Fruit fly (Drosophila melanogaster) whole organism, prepupa: ENCODE measurements around the gene Flo2.
A peak's percentile ranks its signal among the peaks of the same experiment; 100 is the strongest.

Experiments used
- Blimp-1 ChIP-seq: fragments of 200-800 bp; sonication (Bioruptor generic); optimal IDR thresholded peaks from 3 replicates; lab custom pipeline; 2017; ENCODE audit warnings: missing biosample characterization, missing genetic modification characterization, mild to moderate bottlenecking, moderate library complexity, missing genetic modification reagents
- CG10631 ChIP-seq: fragments of 200-800 bp; sonication (Bioruptor generic); optimal IDR thresholded peaks from 2 replicates; lab custom pipeline; 2016; ENCODE audit warnings: missing biosample characterization, missing genetic modification characterization
- CG11294 ChIP-seq: fragments of 200-800 bp; sonication (Bioruptor generic); IDR thresholded peaks from 2 replicates; pipeline ENCODE4 v1.3.6; 2022; ENCODE audit warnings: missing biosample characterization, missing genetic modification characterization
- CG15336 ChIP-seq: fragments of 200-800 bp; sonication (Bioruptor generic); IDR thresholded peaks from 2 replicates; pipeline ENCODE4 v1.3.6; 2022; ENCODE audit warnings: missing biosample characterization, missing genetic modification characterization
- CG3032 ChIP-seq: fragments of 200-800 bp; optimal IDR thresholded peaks from 2 replicates; lab custom pipeline; 2019; ENCODE audit warnings: missing biosample characterization, mild to moderate bottlenecking, missing genetic modification characterization, moderate library complexity
- CG31627 ChIP-seq: fragments of 200-800 bp; sonication (Bioruptor generic); optimal IDR thresholded peaks from 3 replicates; lab custom pipeline; 2016; ENCODE audit warnings: missing biosample characterization, missing genetic modification characterization
- CG4318 ChIP-seq: fragments of 200-800 bp; sonication (Bioruptor generic); optimal IDR thresholded peaks from 3 replicates; lab custom pipeline; 2017; ENCODE audit warnings: missing biosample characterization, mild to moderate bottlenecking, missing genetic modification characterization
- CG6163 ChIP-seq: fragments of 200-800 bp; sonication (Bioruptor generic); IDR thresholded peaks from 3 replicates; pipeline ENCODE4 v1.3.6; 2022; ENCODE audit warnings: missing biosample characterization, missing genetic modification characterization
- CG6792 ChIP-seq: fragments of 200-800 bp; sonication (Bioruptor generic); optimal IDR thresholded peaks from 3 replicates; lab custom pipeline; 2016; ENCODE audit warnings: missing biosample characterization, missing genetic modification characterization
- CG7368 ChIP-seq: fragments of 200-800 bp; sonication (Bioruptor generic); optimal IDR thresholded peaks from 3 replicates; lab custom pipeline; 2016; ENCODE audit warnings: missing biosample characterization, missing genetic modification characterization
- CG9139 ChIP-seq: fragments of 200-800 bp; sonication (Bioruptor generic); optimal IDR thresholded peaks from 3 replicates; lab custom pipeline; 2017; ENCODE audit warnings: missing biosample characterization, mild to moderate bottlenecking, missing genetic modification characterization
- Eip78C ChIP-seq: fragments of 200-800 bp; sonication (Bioruptor generic); peaks from one replicate; lab custom pipeline; 2016; ENCODE audit warnings: missing biosample characterization, missing genetic modification characterization
- Eip93F ChIP-seq: fragments of 200-800 bp; sonication (Bioruptor generic); optimal IDR thresholded peaks from 2 replicates; lab custom pipeline; 2016; ENCODE audit warnings: missing biosample characterization, mild to moderate bottlenecking, missing genetic modification characterization
- Ets96B ChIP-seq: fragments of 200-800 bp; optimal IDR thresholded peaks from 2 replicates; lab custom pipeline; 2019; ENCODE audit warnings: missing biosample characterization, mild to moderate bottlenecking, missing genetic modification characterization, moderate library complexity
- Hr38 ChIP-seq: sonication (Bioruptor generic); optimal IDR thresholded peaks from 2 replicates; lab custom pipeline; 2016; ENCODE audit warnings: missing biosample characterization, missing genetic modification characterization
- Hr39 ChIP-seq: fragments of 200-800 bp; sonication (Bioruptor generic); optimal IDR thresholded peaks from 2 replicates; lab custom pipeline; 2016; ENCODE audit warnings: missing biosample characterization, missing genetic modification characterization
- Hr4 ChIP-seq: fragments of 200-800 bp; sonication (Bioruptor generic); optimal IDR thresholded peaks from 3 replicates; lab custom pipeline; 2016; ENCODE audit warnings: missing biosample characterization, missing genetic modification characterization
- Met ChIP-seq: fragments of 200-800 bp; sonication (Bioruptor generic); optimal IDR thresholded peaks from 3 replicates; lab custom pipeline; 2016; ENCODE audit warnings: missing biosample characterization, missing genetic modification characterization
- OdsH ChIP-seq: fragments of 200-800 bp; sonication (Bioruptor generic); optimal IDR thresholded peaks from 3 replicates; lab custom pipeline; 2016; ENCODE audit warnings: missing biosample characterization, missing genetic modification characterization
- Smox ChIP-seq: fragments of 200-800 bp; sonication (Bioruptor generic); optimal IDR thresholded peaks from 3 replicates; lab custom pipeline; 2016; ENCODE audit warnings: missing biosample characterization, missing genetic modification characterization
- Sox102F ChIP-seq: fragments of 200-800 bp; sonication (Bioruptor generic); optimal IDR thresholded peaks from 2 replicates; lab custom pipeline; 2016; ENCODE audit warnings: missing biosample characterization, mild to moderate bottlenecking, missing genetic modification characterization
- achi ChIP-seq: fragments of 200-800 bp; sonication (Bioruptor generic); optimal IDR thresholded peaks from 3 replicates; lab custom pipeline; 2016; ENCODE audit warnings: missing biosample characterization, missing genetic modification characterization
- acj6 ChIP-seq: fragments of 200-800 bp; sonication (Bioruptor generic); optimal IDR thresholded peaks from 3 replicates; lab custom pipeline; 2016; ENCODE audit warnings: missing biosample characterization, missing genetic modification characterization
- cyc ChIP-seq: fragments of 200-800 bp; sonication (Bioruptor generic); optimal IDR thresholded peaks from 3 replicates; lab custom pipeline; 2016; ENCODE audit warnings: missing biosample characterization, missing genetic modification characterization
- dac ChIP-seq: fragments of 200-800 bp; sonication (Bioruptor generic); optimal IDR thresholded peaks from 2 replicates; lab custom pipeline; 2017; ENCODE audit warnings: missing biosample characterization, mild to moderate bottlenecking, missing genetic modification characterization
- dsx ChIP-seq: fragments of 200-800 bp; optimal IDR thresholded peaks from 3 replicates; lab custom pipeline; 2019; ENCODE audit warnings: missing biosample characterization, mild to moderate bottlenecking, missing genetic modification characterization, moderate library complexity; ENCODE audit not compliant: poor library complexity, severe bottlenecking
- esn ChIP-seq: fragments of 200-800 bp; sonication (Bioruptor generic); optimal IDR thresholded peaks from 2 replicates; lab custom pipeline; 2016; ENCODE audit warnings: missing biosample characterization, mild to moderate bottlenecking, missing genetic modification characterization, moderate library complexity
- fd59A ChIP-seq: fragments of 200-800 bp; sonication (Bioruptor generic); optimal IDR thresholded peaks from 2 replicates; lab custom pipeline; 2017; ENCODE audit warnings: missing biosample characterization, mild to moderate bottlenecking, missing genetic modification characterization, missing genetic modification reagents
- lz ChIP-seq: fragments of 200-800 bp; sonication (Bioruptor generic); optimal IDR thresholded peaks from 3 replicates; lab custom pipeline; 2016; ENCODE audit warnings: missing biosample characterization, missing genetic modification characterization
- pdm3 ChIP-seq: fragments of 200-800 bp; sonication (Bioruptor generic); optimal IDR thresholded peaks from 3 replicates; lab custom pipeline; 2016; ENCODE audit warnings: missing biosample characterization, missing genetic modification characterization
- salr ChIP-seq, 2 experiments: fragments of 200-800 bp; sonication (Bioruptor generic); optimal IDR thresholded peaks; 3 replicates each; lab custom pipeline; 2016 to 2018; ENCODE audit warnings: missing biosample characterization in 2 of 2, missing genetic modification characterization in 2 of 2, mild to moderate bottlenecking in 1 of 2
- spab ChIP-seq: fragments of 200-800 bp; sonication (Bioruptor generic); optimal IDR thresholded peaks from 2 replicates; lab custom pipeline; 2017; ENCODE audit warnings: missing biosample characterization, mild to moderate bottlenecking, missing genetic modification characterization, missing genetic modification reagents
- ss ChIP-seq, 2 experiments: fragments of 200-800 bp; sonication (Bioruptor generic); optimal IDR thresholded peaks; 2 replicates in 1 of 2; 3 replicates in 1 of 2; lab custom pipeline; 2017 to 2018; ENCODE audit warnings: mild to moderate bottlenecking in 2 of 2, missing biosample characterization in 2 of 2, missing genetic modification characterization in 2 of 2, moderate library complexity in 1 of 2
- svp ChIP-seq: fragments of 200-800 bp; sonication (Bioruptor generic); peaks from one replicate; lab custom pipeline; 2016; ENCODE audit warnings: missing biosample characterization, missing genetic modification characterization
- topi ChIP-seq: fragments of 200-800 bp; sonication (Bioruptor generic); optimal IDR thresholded peaks from 3 replicates; lab custom pipeline; 2016; ENCODE audit warnings: missing biosample characterization, missing genetic modification characterization
- vri ChIP-seq: fragments of 200-800 bp; sonication (Bioruptor generic); optimal IDR thresholded peaks from 3 replicates; lab custom pipeline; 2016; ENCODE audit warnings: missing biosample characterization, mild to moderate bottlenecking, missing genetic modification characterization

Flo2 gene

DNA sequence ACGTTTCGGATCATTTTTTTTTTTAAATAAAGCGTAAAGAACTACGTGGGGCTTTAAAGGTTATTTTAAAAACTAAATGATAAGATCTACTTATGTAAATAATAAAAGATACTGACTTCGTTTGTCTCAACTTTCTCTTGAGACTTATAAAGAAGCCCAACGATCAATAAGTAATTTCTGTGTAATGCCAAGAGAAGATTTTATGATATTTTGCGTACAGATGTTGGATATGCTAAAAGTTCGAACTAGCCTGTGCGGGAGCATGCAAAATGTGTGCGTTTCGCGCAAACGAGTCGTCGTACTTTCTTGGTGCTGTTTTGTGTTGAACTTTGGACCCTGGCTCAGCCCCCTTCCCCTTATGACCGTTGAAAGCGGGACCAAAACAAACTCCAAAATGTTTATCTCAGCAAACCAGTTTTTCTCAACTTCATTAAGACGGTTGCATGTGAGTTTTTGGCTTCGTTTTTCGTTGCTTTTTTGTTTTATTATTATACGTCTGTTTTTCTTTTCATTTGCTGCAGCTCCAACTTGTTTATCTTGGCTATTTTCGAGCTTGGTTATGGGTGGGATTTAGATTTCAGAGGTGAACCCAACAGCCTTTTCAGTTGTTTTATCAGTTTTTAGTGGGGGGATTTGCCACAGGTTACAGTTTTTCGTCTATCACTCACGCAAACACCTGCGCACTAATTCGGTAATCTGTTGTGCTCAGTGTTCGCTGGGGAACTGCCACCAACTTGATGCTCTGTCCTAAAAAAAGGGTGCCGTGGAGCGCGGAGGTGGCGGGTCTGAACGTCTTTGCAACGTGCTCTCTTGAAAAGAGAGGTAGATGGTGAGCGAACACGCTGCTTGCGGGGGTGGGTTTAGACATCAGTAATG lies 113.9 kb downstream of the Flo2 start, which contains the start of gene pdgy (continued):
- peak; percentile 60 for TF ChIP-seq svp (GFP tag; lab: Kevin White, UChicago)
- no peak for TF ChIP-seq Hr4 (GFP tag; lab: Kevin White, UChicago)
- peak; percentile 50 to 67 for TF ChIP-seq salr (GFP tag; optimal IDR thresholded peaks at IDR 0.05; lab: Kevin White, UChicago)
- TF ChIP-seq Hr38 (GFP tag; lab: Kevin White, UChicago) = peak; percentile 31
- TF ChIP-seq CG6163 (GFP tag; lab: Robert Waterston, UW) = peak; percentile 79
- peak; percentile 6; the same call in 1 of the 2 replicates for TF ChIP-seq CG11294 (GFP tag; lab: Robert Waterston, UW)
- no peak for TF ChIP-seq CG10631 (GFP tag; lab: Kevin White, UChicago)
- peak; percentile 76 for TF ChIP-seq CG7368 (GFP tag; lab: Kevin White, UChicago)
- peak; percentile 7 for TF ChIP-seq vri (GFP tag; lab: Kevin White, UChicago)
- TF ChIP-seq CG15336 (GFP tag; lab: Robert Waterston, UW) = peak; percentile 76; the same call in 1 of the 2 replicates

DNA sequence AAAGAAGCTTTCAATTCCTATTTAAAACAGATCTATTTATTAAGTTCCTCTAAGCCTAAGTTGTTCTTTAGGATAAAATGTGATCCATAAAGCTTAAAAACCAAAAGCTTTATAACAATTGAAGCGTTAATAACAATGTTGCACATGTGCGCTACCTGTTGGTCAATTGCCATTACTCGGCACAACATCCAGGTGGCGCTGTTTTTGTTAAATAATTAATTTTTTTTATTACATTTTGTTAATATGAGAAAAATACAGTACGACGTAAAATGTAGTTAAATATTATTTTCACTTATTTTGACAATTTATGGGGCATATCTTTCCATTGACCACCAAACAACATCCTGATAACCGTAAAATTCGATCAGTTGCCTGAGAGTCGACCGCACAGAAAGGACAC lies 114.7 kb downstream of the Flo2 start:
- TF ChIP-seq spab (GFP tag; lab: Kevin White, UChicago) (no peak), Met (GFP tag; lab: Kevin White, UChicago) (peak; percentile 37), CG4318 (GFP tag; lab: Kevin White, UChicago) (no peak), salr (GFP tag; optimal IDR thresholded peaks at IDR 0.05; lab: Kevin White, UChicago) (no peak), CG3032 (peak; percentile 4), Ets96B (tag; lab: Kevin White, UChicago) (no peak), lz (GFP tag; lab: Kevin White, UChicago) (peak; percentile 19), Blimp-1 (GFP tag; lab: Kevin White, UChicago) (peak; percentile 77), CG31627 (GFP tag; lab: Kevin White, UChicago) (peak; percentile 39), vri (GFP tag; lab: Kevin White, UChicago) (no peak), topi (peak; percentile 9), cyc (GFP tag; lab: Kevin White, UChicago) (peak; percentile 40), Eip93F (GFP tag; lab: Kevin White, UChicago) (no peak), CG6792 (no peak), esn (peak; percentile 12), achi (GFP tag; lab: Kevin White, UChicago) (no peak), Smox (peak; percentile 8), dac (GFP tag; lab: Kevin White, UChicago) (no peak), pdm3 (GFP tag; lab: Kevin White, UChicago) (peak; percentile 17), dsx (GFP tag; lab: Kevin White, UChicago) (peak; percentile 57), ss (GFP tag; optimal IDR thresholded peaks at IDR 0.05; lab: Kevin White, UChicago) (no peak), Sox102F (peak; percentile 9), OdsH (peak; percentile 28), Eip78C (GFP tag; lab: Kevin White, UChicago) (peak; percentile 29), acj6 (GFP tag; lab: Kevin White, UChicago) (peak; percentile 46), fd59A (no peak), CG9139 (no peak), Hr39 (GFP tag; lab: Kevin White, UChicago) (peak; percentile 12)
- TF ChIP-seq, all 60 proteins: peak for 16
